Worm (Caenorhabditis elegans) whole organism, young adult: ENCODE data around the gene W04G3.12.

ENCODE experiments used
- B0336.3 ChIP-seq: fragments of 200-800 bp; sonication (Bioruptor generic); IDR thresholded peaks from 2 replicates; pipeline ENCODE4 v1.3.6; 2022; ENCODE audit warnings: missing genetic modification characterization, missing compliant biosample characterization
- C17E4.6 ChIP-seq: fragments of 200-800 bp; sonication (Bioruptor generic); IDR thresholded peaks from 2 replicates; pipeline ENCODE4 v1.3.6; 2022; ENCODE audit warnings: missing genetic modification reagents, missing genetic modification characterization, missing compliant biosample characterization
- F22D6.2 ChIP-seq: sonication (generic microtip); optimal IDR thresholded peaks from 2 replicates; lab custom pipeline; 2016; ENCODE audit warnings: mild to moderate bottlenecking, missing genetic modification characterization, missing compliant biosample characterization
- Y95B8A.8 ChIP-seq: fragments of 200-800 bp; sonication (Bioruptor generic); IDR thresholded peaks from 2 replicates; pipeline ENCODE4 v1.3.6; 2022; ENCODE audit warnings: missing genetic modification reagents, missing genetic modification characterization, missing compliant biosample characterization
- ama-1 ChIP-seq, 3 experiments: fragments of 150-350 bp in 1 of 3; sonication (generic microtip) in 2 of 3; optimal IDR thresholded peaks; 2 replicates each; lab custom pipeline; 2014 to 2018; ENCODE audit warnings: missing biosample characterization in 2 of 3, missing genetic modification characterization in 2 of 3, missing genetic modification reagents in 2 of 3
- dpff-1 ChIP-seq: sonication (generic microtip); optimal IDR thresholded peaks from 2 replicates; lab custom pipeline; 2017; ENCODE audit warnings: mild to moderate bottlenecking, missing genetic modification characterization, missing compliant biosample characterization
- egl-18 ChIP-seq: fragments of 200-800 bp; sonication (Bioruptor generic); IDR thresholded peaks from 2 replicates; pipeline ENCODE4 v1.3.6; 2022; ENCODE audit warnings: missing genetic modification reagents, missing genetic modification characterization, missing compliant biosample characterization
- egrh-3 ChIP-seq: fragments of 200-800 bp; sonication (Bioruptor generic); IDR thresholded peaks from 2 replicates; pipeline ENCODE4 v1.3.6; 2022; ENCODE audit warnings: missing genetic modification reagents, missing genetic modification characterization, missing compliant biosample characterization
- ets-4 ChIP-seq: fragments of 200-800 bp; sonication (Bioruptor generic); optimal IDR thresholded peaks from 2 replicates; lab custom pipeline; 2018; ENCODE audit warnings: mild to moderate bottlenecking, missing genetic modification characterization, missing compliant biosample characterization
- hmg-1.2 ChIP-seq: fragments of 200-800 bp; sonication (Bioruptor generic); IDR thresholded peaks from 2 replicates; pipeline ENCODE4 v1.3.6; 2022; ENCODE audit warnings: missing genetic modification reagents, missing genetic modification characterization, missing compliant biosample characterization
- lsl-1 ChIP-seq: fragments of 200-800 bp; sonication (Bioruptor generic); optimal IDR thresholded peaks from 2 replicates; lab custom pipeline; 2018; ENCODE audit warnings: mild to moderate bottlenecking, missing genetic modification characterization, moderate library complexity, missing compliant biosample characterization
- nhr-27 ChIP-seq: fragments of 200-800 bp; sonication (Bioruptor generic); optimal IDR thresholded peaks from 2 replicates; lab custom pipeline; 2018; ENCODE audit warnings: mild to moderate bottlenecking, missing genetic modification characterization, moderate library complexity, missing compliant biosample characterization
- snpc-4 ChIP-seq, 5 experiments: fragments of 150-350 bp in 1 of 5; sonication (generic microtip) in 4 of 5; optimal IDR thresholded peaks; 2 replicates each; lab custom pipeline; 2014 to 2018; ENCODE audit warnings: missing genetic modification characterization in 5 of 5, missing biosample characterization in 3 of 5, antibody characterized with exemption in 2 of 5, mild to moderate bottlenecking in 2 of 5, missing compliant biosample characterization in 2 of 5, missing genotype in 2 of 5, moderate library complexity in 2 of 5, missing genetic modification reagents in 1 of 5

- no peak for TF ChIP-seq ets-4
- no peak for TF ChIP-seq lsl-1
- no peak for TF ChIP-seq dpff-1
- TF ChIP-seq snpc-4 (GFP tag; optimal IDR thresholded peaks at IDR 0.05; lab: Kevin White, UChicago) = no peak
- no peak for TF ChIP-seq snpc-4 (tag; optimal IDR thresholded peaks at IDR 0.05; lab: Kevin White, UChicago)
- no peak for TF ChIP-seq Y95B8A.8 (GFP tag; lab: Robert Waterston, UW)
- TF ChIP-seq B0336.3 = no peak
- TF ChIP-seq F22D6.2 (tag; lab: Kevin White, UChicago) = no peak
- TF ChIP-seq C17E4.6 (GFP tag; lab: Robert Waterston, UW) = no peak
- TF ChIP-seq nhr-27 (tag; lab: Kevin White, UChicago) = no peak
- TF ChIP-seq ama-1 (optimal IDR thresholded peaks at IDR 0.05; lab: Kevin White, UChicago) = no peak
- no peak for TF ChIP-seq ama-1 (GFP tag; optimal IDR thresholded peaks at IDR 0.05; lab: Kevin White, UChicago)
- TF ChIP-seq egrh-3 (GFP tag; lab: Robert Waterston, UW) = no peak
- TF ChIP-seq hmg-1.2 = no peak
- no peak for TF ChIP-seq egl-18 (GFP tag; lab: Robert Waterston, UW)
These were observed 41.0 kb downstream of the W04G3.12 start for ce11 chrX:11035563-11035962.
